Fruit fly (Drosophila melanogaster) whole organism, adult: ENCODE measurements around the gene CG4768.

Source experiments
- CG11617 ChIP-seq: fragments of 200-800 bp; sonication (Bioruptor generic); optimal IDR thresholded peaks from 2 replicates; lab custom pipeline; 2017; ENCODE audit warnings: mild to moderate bottlenecking, missing biosample characterization, missing genetic modification reagents, missing genetic modification characterization
- CG12768 ChIP-seq: fragments of 200-800 bp; sonication (Bioruptor generic); optimal IDR thresholded peaks from 2 replicates; lab custom pipeline; 2017; ENCODE audit warnings: missing biosample characterization, missing genetic modification characterization, mild to moderate bottlenecking, moderate library complexity, missing genetic modification reagents
- CG14711 ChIP-seq: fragments of 200-800 bp; sonication (Bioruptor generic); optimal IDR thresholded peaks from 2 replicates; lab custom pipeline; 2018; ENCODE audit warnings: missing biosample characterization, mild to moderate bottlenecking, missing genetic modification characterization, moderate library complexity
- CG1620 ChIP-seq: fragments of 200-800 bp; sonication (Bioruptor generic); optimal IDR thresholded peaks from 2 replicates; lab custom pipeline; 2016; ENCODE audit warnings: missing biosample characterization, missing genetic modification characterization
- CG33017 ChIP-seq: fragments of 200-800 bp; sonication (Bioruptor generic); optimal IDR thresholded peaks from 2 replicates; lab custom pipeline; 2018; ENCODE audit warnings: missing biosample characterization, mild to moderate bottlenecking, missing genetic modification characterization, moderate library complexity
- CG5204 ChIP-seq: fragments of 200-800 bp; sonication (Bioruptor generic); optimal IDR thresholded peaks from 2 replicates; lab custom pipeline; 2016; ENCODE audit warnings: missing biosample characterization, missing genetic modification characterization
- CG7045 ChIP-seq: fragments of 200-800 bp; sonication (Bioruptor generic); optimal IDR thresholded peaks from 2 replicates; lab custom pipeline; 2017; ENCODE audit warnings: missing biosample characterization, mild to moderate bottlenecking, missing genetic modification characterization
- CG7101 ChIP-seq: fragments of 200-800 bp; sonication (Bioruptor generic); optimal IDR thresholded peaks from 2 replicates; lab custom pipeline; 2018; ENCODE audit warnings: missing biosample characterization, mild to moderate bottlenecking, missing genetic modification characterization, moderate library complexity
- Clk ChIP-seq: fragments of 200-800 bp; sonication (Bioruptor generic); optimal IDR thresholded peaks from 2 replicates; lab custom pipeline; 2017; ENCODE audit warnings: missing biosample characterization, missing genetic modification characterization
- Crg-1 ChIP-seq: fragments of 200-800 bp; sonication (Bioruptor generic); optimal IDR thresholded peaks from 2 replicates; lab custom pipeline; 2016; ENCODE audit warnings: missing biosample characterization, missing genetic modification characterization
- Hr96 ChIP-seq: fragments of 200-800 bp; sonication (Bioruptor generic); optimal IDR thresholded peaks from 2 replicates; lab custom pipeline; 2016; ENCODE audit warnings: missing biosample characterization, missing genetic modification characterization
- Mnt ChIP-seq: fragments of 200-800 bp; sonication (Bioruptor generic); optimal IDR thresholded peaks from 2 replicates; lab custom pipeline; 2016; ENCODE audit warnings: missing biosample characterization, mild to moderate bottlenecking, missing genetic modification characterization
- bab1 ChIP-seq: fragments of 200-800 bp; sonication (Bioruptor generic); optimal IDR thresholded peaks from 3 replicates; lab custom pipeline; 2019; ENCODE audit warnings: missing biosample characterization, mild to moderate bottlenecking, missing genetic modification characterization, moderate library complexity
- cic ChIP-seq: fragments of 200-800 bp; sonication (Bioruptor generic); optimal IDR thresholded peaks from 2 replicates; lab custom pipeline; 2017; ENCODE audit warnings: missing biosample characterization, mild to moderate bottlenecking, missing genetic modification characterization, moderate library complexity
- cnc ChIP-seq, 2 experiments: fragments of >200 bp; optimal IDR thresholded peaks; 2 replicates each; lab custom pipeline; 2017
- kay ChIP-seq: fragments of 200-800 bp; sonication (Bioruptor generic); peaks from one replicate; lab custom pipeline; 2016; ENCODE audit warnings: missing biosample characterization, missing genetic modification characterization, borderline replicate concordance
- ovo ChIP-seq: fragments of 200-800 bp; sonication (Bioruptor generic); optimal IDR thresholded peaks from 2 replicates; lab custom pipeline; 2016; ENCODE audit warnings: missing biosample characterization, missing genetic modification characterization
- pad ChIP-seq: fragments of 200-800 bp; sonication (Bioruptor generic); optimal IDR thresholded peaks from 3 replicates; lab custom pipeline; 2017; ENCODE audit warnings: missing biosample characterization, missing genetic modification characterization, mild to moderate bottlenecking, moderate library complexity, missing genetic modification reagents
- tj ChIP-seq: fragments of 200-800 bp; sonication (Bioruptor generic); optimal IDR thresholded peaks from 3 replicates; lab custom pipeline; 2017; ENCODE audit warnings: missing biosample characterization, mild to moderate bottlenecking, missing genetic modification characterization, moderate library complexity
- toe ChIP-seq: fragments of 200-800 bp; sonication (Bioruptor generic); optimal IDR thresholded peaks from 2 replicates; lab custom pipeline; 2016; ENCODE audit warnings: missing biosample characterization, missing genetic modification characterization

The CG4768 gene

dm6 chrX:16749324-16749723 is 42.6 kb upstream of the CG4768 start:
- no peak for TF ChIP-seq ovo (GFP tag; lab: Kevin White, UChicago)
- no peak for TF ChIP-seq CG7045 (GFP tag; lab: Kevin White, UChicago)
- TF ChIP-seq CG7101 (tag; lab: Kevin White, UChicago), result peak; percentile 20
- TF ChIP-seq CG1620 (GFP tag; lab: Kevin White, UChicago), result no peak
- TF ChIP-seq tj (GFP tag; lab: Kevin White, UChicago), result peak; percentile 38
- TF ChIP-seq Mnt (GFP tag; lab: Kevin White, UChicago), result peak; percentile 5
- no peak for TF ChIP-seq pad (GFP tag; lab: Kevin White, UChicago)
- no peak for TF ChIP-seq CG11617 (GFP tag; lab: Kevin White, UChicago)
- TF ChIP-seq Clk (GFP tag; lab: Kevin White, UChicago), result no peak
- peak; percentile 28 for TF ChIP-seq cic (GFP tag; lab: Kevin White, UChicago)
- no peak for TF ChIP-seq CG12768
- TF ChIP-seq kay, result no peak
- TF ChIP-seq bab1 (GFP tag; lab: Kevin White, UChicago), result no peak
- no peak for TF ChIP-seq toe (GFP tag; lab: Kevin White, UChicago)
- no peak for TF ChIP-seq CG33017
- no peak for TF ChIP-seq CG14711 (tag; lab: Kevin White, UChicago)
- TF ChIP-seq Crg-1 (GFP tag; lab: Kevin White, UChicago), result no peak
- no peak for TF ChIP-seq cnc (optimal IDR thresholded peaks at IDR 0.05; lab: Kevin White, UChicago)

dm6 chrX:16750712-16751578 is 41.0 kb upstream of the CG4768 start:
- peak; percentile 22 for TF ChIP-seq CG1620 (GFP tag; lab: Kevin White, UChicago)
- peak; percentile 41 for TF ChIP-seq Hr96 (GFP tag; lab: Kevin White, UChicago)
- TF ChIP-seq bab1 (GFP tag; lab: Kevin White, UChicago), result peak; percentile 89
- TF ChIP-seq CG7045 (GFP tag; lab: Kevin White, UChicago), result peak; percentile 49
- peak; percentile 76 for TF ChIP-seq CG7101 (tag; lab: Kevin White, UChicago)
- no peak for TF ChIP-seq Clk (GFP tag; lab: Kevin White, UChicago)
- peak; percentile 46 for TF ChIP-seq tj (GFP tag; lab: Kevin White, UChicago)
- peak; percentile 57 for TF ChIP-seq pad (GFP tag; lab: Kevin White, UChicago)
- peak; percentile 79 for TF ChIP-seq kay
- no peak for TF ChIP-seq toe (GFP tag; lab: Kevin White, UChicago)
- no peak for TF ChIP-seq cic (GFP tag; lab: Kevin White, UChicago)
- TF ChIP-seq CG33017, result peak; percentile 51
- TF ChIP-seq ovo (GFP tag; lab: Kevin White, UChicago), result no peak
- peak; percentile 40 for TF ChIP-seq CG5204
- peak; percentile 56 for TF ChIP-seq CG14711 (tag; lab: Kevin White, UChicago)
- peak; percentile 63 for TF ChIP-seq CG11617 (GFP tag; lab: Kevin White, UChicago)
- TF ChIP-seq cnc (optimal IDR thresholded peaks at IDR 0.05; lab: Kevin White, UChicago), result no peak
- no peak for TF ChIP-seq Crg-1 (GFP tag; lab: Kevin White, UChicago)
- TF ChIP-seq CG12768, result no peak
- peak; percentile 12 for TF ChIP-seq Mnt (GFP tag; lab: Kevin White, UChicago)

dm6 chrX:16751579-16752156 is 40.3 kb upstream of the CG4768 start, which contains the start of gene goe:
Gene goe (minus strand): TSS chrX:16751910.
- TF ChIP-seq kay (peak; percentile 66), Hr96 (GFP tag; lab: Kevin White, UChicago) (peak; percentile 92), CG1620 (GFP tag; lab: Kevin White, UChicago) (peak; percentile 90), CG12768 (no peak), CG7045 (GFP tag; lab: Kevin White, UChicago) (no peak), Crg-1 (GFP tag; lab: Kevin White, UChicago) (peak; percentile 70), tj (GFP tag; lab: Kevin White, UChicago) (peak; percentile 46), CG5204 (peak; percentile 72), CG11617 (GFP tag; lab: Kevin White, UChicago) (peak; percentile 75), bab1 (GFP tag; lab: Kevin White, UChicago) (peak; percentile 84), Clk (GFP tag; lab: Kevin White, UChicago) (no peak), cnc (optimal IDR thresholded peaks at IDR 0.05; lab: Kevin White, UChicago) (no peak), CG7101 (tag; lab: Kevin White, UChicago) (peak; percentile 87), Mnt (GFP tag; lab: Kevin White, UChicago) (peak; percentile 74), toe (GFP tag; lab: Kevin White, UChicago) (peak; percentile 67), CG33017 (peak; percentile 7), cic (GFP tag; lab: Kevin White, UChicago) (peak; percentile 22), ovo (GFP tag; lab: Kevin White, UChicago) (peak; percentile 94), pad (GFP tag; lab: Kevin White, UChicago) (peak; percentile 56), CG14711 (tag; lab: Kevin White, UChicago) (peak; percentile 78)

- no peak for TF ChIP-seq CG7045 (GFP tag; lab: Kevin White, UChicago)
- TF ChIP-seq CG7101 (tag; lab: Kevin White, UChicago), result no peak
Observed at dm6 chrX:16753066-16753465, 38.9 kb upstream of the CG4768 start.

dm6 chrX:16757645-16758044 is 34.3 kb upstream of the CG4768 start:
- TF ChIP-seq kay (no peak), CG12768 (no peak), Clk (GFP tag; lab: Kevin White, UChicago) (no peak), CG5204 (no peak), toe (GFP tag; lab: Kevin White, UChicago) (no peak), Hr96 (GFP tag; lab: Kevin White, UChicago) (no peak), CG33017 (no peak), CG7101 (tag; lab: Kevin White, UChicago) (no peak)
